Fruit fly (Drosophila melanogaster): ENCODE measurements around the gene Osi9.

Osi9 gene

DNA sequence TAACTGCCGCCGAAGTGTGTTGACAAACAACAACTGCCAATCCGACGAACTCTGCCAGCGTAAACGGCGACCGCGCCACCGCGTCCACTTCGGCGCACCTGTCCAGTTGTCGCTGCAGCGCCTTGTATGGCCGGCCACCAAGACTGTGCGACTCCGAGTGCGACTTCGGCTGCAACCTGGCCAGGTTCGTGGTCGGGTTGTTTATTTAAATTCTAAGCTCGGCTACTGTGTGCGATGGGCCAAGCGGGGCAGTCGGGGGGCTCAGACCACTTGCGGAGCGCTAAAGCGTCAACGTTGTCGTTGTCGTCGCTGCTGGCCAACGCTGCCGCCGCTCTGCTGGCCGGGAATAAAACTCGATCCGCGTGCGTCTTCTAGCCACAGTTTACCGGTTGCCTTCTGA is at the start of gene Osi9:
Osi9 (plus strand) TSS at position 375 of the 400 bp plus-strand sequence.
- TF ChIP-seq CG8478 (optimal IDR thresholded peaks at IDR 0.05), result no peak
- TF ChIP-seq CTCF (optimal IDR thresholded peaks at IDR 0.05), result no peak

DNA sequence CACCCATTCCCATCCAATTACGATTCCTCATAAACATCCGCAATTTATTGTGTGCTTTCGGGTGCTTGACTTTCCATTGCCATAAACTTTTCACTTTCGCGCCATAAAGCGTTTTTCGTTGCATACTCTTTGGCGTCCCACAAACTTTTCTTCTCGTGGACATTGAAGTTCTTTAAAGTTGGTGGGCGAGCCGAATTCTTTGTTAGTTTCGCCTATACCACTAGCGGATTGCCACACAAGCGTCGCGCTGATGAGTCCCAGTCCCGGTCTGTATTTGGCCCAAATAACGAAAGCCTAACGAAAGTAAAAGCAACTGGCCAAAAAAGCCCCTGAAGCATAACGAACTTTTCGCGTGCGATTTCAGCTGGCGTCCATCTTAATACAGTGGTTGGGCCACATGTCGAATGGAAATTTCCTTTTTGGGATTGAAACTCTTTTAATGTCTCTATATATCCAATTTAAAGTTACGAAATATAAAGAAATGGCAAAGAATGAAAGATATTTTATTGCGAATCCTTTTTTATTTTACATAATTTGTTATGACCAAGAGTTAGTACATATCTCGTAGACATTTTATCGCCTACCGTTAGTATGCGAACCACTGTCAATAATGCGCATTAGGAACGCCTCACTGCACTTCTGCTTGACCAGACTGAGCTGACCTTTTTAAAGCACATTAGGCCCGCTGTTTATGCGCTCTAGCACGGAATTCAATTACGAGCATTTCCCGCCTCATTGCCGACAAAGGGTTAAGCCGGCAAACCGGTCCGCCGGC is 49.6 kb upstream of the Osi9 start:
- TF ChIP-seq CG8478 (optimal IDR thresholded peaks at IDR 0.05), result no peak
- no peak for TF ChIP-seq CTCF (optimal IDR thresholded peaks at IDR 0.05)

dm6 chr3R:6211041-6211377 is 49.0 kb upstream of the Osi9 start:
- no peak for TF ChIP-seq CG8478 (optimal IDR thresholded peaks at IDR 0.05)

DNA sequence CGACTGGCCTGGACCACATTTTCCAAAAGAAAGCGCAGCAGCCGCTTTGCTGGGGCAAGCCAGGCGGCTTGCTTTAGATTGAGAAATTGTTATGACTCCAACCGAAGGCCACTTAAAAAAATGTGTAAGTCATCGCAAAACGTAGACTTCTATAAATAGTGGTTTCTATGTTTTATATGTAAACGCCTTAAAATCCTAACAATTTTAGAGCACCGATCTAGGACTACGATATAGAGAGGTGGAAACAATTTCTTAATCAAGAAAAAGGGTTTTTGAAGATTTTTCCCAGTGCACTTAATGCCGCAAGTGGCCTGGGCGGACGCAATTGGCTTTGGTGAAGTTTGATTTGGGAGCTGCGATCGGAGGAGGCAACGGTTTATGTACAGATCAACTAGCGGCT is 45.8 kb upstream of the Osi9 start:
- no peak for TF ChIP-seq CTCF (optimal IDR thresholded peaks at IDR 0.05)
- no peak for TF ChIP-seq CG8478 (optimal IDR thresholded peaks at IDR 0.05)

dm6 chr3R:6215053-6215882 is 44.7 kb upstream of the Osi9 start, which contains the start of gene Osi3:
Gene Osi3, plus strand, starts transcription at chr3R:6215832.
- TF ChIP-seq CG8478 (optimal IDR thresholded peaks at IDR 0.05) (no peak), CTCF (optimal IDR thresholded peaks at IDR 0.05) (no peak)

DNA sequence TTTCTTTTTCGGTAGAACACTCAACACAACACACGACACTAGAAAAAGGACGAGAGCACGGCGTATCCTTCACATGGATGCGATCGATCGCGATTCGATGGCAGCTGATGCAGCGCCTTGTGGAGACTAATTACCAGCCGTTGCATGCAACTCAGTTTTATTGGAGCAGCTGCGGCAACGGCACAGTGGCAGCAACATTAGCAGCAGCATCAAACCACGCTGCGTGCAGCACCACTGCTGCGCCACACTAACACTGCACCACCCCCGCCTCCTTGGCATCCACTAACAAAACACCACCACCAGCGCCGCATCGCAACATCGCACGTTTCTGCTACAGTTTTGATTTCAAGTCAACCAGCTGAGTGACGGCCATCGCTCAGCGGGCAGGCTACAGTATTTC is 38.3 kb upstream of the Osi9 start, which contains the start of gene Osi4:
Osi4 (minus strand) TSS at position 101 of the 400 bp plus-strand sequence.
- TF ChIP-seq CTCF (optimal IDR thresholded peaks at IDR 0.05), result no peak
- no peak for TF ChIP-seq CG8478 (optimal IDR thresholded peaks at IDR 0.05)

DNA sequence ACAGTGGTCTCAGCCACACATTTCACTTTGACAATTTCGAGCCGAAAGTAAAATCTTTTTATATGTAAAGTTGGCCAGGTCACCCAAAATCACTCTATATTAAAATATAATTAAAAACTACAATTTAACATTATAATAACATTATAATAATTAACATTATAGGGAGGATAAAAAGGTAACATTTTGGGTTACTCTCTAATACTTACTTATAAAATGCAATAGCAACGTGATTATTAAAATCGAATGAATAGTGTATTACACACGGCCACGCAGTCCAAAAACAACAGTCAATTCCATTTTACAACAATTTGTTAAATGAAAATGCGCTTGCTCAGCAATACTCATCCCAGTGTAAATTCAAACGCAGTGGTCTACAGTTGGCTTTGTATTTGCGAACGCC is 37.9 kb upstream of the Osi9 start:
- TF ChIP-seq CG8478 (optimal IDR thresholded peaks at IDR 0.05), result no peak
- TF ChIP-seq CTCF (optimal IDR thresholded peaks at IDR 0.05), result no peak

dm6 chr3R:6226156-6226555 is 33.9 kb upstream of the Osi9 start:
- TF ChIP-seq CG8478 (optimal IDR thresholded peaks at IDR 0.05) (no peak), CTCF (optimal IDR thresholded peaks at IDR 0.05) (no peak)

DNA sequence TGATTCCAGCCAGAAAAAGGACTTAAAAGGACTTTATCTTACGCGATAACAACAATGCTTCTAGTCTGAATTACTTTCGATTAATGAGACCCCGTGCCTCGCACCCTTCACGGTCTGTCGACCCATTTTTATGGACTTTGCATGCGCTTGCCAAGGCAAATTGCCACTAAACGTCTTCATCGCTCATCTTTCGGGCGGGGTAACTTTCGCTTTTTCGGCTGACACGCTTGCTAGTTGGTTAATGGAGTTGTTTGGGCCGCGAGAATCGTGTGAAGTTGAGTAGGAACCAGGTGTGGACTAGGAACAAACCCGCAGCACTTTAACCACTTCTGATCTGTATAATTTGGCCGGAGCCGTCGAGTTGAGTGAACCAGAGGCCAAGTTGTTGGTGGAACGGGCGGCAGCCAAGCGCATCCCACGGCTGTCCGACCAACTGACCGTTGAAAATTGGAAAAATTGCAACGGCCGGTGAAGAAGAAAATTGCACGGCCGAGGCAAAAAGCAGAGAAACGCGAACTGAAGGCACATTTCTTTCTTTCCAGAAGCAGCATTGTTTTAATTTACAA is 32.9 kb upstream of the Osi9 start, which contains the start of gene Osi5:
Osi5 (plus strand) TSS at position 516 of the 566 bp plus-strand sequence.
- TF ChIP-seq CG8478 (optimal IDR thresholded peaks at IDR 0.05) (no peak), CTCF (optimal IDR thresholded peaks at IDR 0.05) (no peak)

DNA sequence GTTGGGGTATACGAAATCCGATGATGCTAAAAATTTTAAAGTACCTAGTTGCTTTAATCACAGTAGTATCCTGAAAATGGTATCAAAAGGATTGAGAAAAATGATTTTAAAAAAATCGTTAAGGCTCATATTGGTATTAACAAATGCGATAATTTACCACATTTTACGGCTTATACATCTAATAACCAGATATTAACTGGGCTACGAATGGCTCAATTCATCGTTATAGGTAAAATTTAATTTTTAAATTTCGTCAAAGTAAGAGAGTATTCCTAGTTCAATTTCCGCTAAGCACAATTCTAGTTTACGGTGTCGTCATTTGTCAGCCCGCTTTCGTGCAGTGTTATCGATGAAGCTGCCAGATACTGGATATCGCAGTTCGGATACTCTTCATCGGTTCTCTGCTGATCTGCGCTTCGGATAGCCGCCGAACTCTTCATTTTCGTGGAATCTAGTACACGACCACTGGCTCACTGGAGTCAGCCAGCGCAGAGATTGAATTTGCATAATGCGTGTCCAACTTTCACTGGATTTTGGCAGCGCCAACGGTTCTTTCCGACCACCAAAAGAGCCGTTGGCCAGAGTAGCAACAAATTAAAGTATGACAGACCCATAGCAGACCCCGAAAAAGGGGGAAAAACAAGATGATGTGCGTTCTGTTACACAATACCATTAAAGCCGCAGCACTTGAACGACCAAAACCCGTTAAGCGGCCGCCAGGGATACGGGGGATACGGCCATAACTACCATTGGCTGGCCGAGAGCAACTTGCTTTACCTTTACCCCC is 30.8 kb upstream of the Osi9 start:
- TF ChIP-seq CTCF (optimal IDR thresholded peaks at IDR 0.05), result no peak
- no peak for TF ChIP-seq CG8478 (optimal IDR thresholded peaks at IDR 0.05)

- no peak for TF ChIP-seq CG8478 (optimal IDR thresholded peaks at IDR 0.05)
- TF ChIP-seq CTCF (optimal IDR thresholded peaks at IDR 0.05), result no peak
Observed at dm6 chr3R:6230298-6230697, 29.7 kb upstream of the Osi9 start.

dm6 chr3R:6231391-6231790 is 28.6 kb upstream of the Osi9 start:
- TF ChIP-seq CG8478 (optimal IDR thresholded peaks at IDR 0.05), result no peak
- TF ChIP-seq CTCF (optimal IDR thresholded peaks at IDR 0.05), result no peak

DNA sequence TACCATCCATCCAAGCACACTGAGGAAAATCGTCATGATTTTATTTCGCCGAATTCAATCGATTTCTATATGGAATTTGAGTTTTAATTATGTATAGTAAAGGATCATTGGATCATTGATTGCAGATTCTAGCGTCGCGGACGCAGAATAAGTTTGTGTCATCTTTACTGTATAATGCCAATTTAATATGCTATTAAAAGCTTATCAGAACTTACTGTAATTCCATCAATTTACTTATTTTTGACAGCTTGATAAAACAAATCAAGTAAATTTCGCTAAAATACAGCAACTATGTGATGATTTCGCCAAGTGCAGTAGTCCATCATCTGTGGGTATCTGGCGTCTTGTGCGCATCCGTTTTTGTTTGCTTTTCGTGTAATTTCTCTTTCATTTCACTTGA is 26.9 kb upstream of the Osi9 start:
- no peak for TF ChIP-seq CG8478 (optimal IDR thresholded peaks at IDR 0.05)
- TF ChIP-seq CTCF (optimal IDR thresholded peaks at IDR 0.05), result no peak

DNA sequence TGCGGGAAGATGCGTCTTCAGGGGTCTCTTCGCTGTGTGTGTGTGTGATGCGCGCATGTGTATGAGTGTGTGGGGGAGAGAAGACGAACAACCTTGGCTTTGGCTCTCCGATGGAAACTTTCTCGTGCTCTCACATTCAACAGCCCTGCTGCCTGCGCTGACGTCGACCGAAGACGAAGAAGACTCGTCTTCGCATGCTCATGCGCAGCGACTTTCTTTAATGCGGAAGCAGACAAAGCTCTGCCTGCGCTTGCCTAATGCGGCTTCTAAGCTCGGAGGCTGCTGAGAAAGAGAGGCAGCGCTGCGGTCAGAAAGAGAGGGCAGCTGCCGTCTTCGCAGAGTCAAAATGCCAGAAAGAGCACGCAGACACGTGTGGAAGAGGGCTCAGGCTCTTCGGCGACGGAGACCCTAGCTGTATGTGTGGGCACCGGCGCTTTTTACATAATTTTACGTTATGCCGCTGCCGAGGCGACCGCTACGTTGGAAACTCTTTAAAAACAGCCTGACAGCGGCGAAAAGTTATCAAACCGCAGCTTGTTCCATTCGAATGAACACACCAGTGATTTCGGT is 25.7 kb upstream of the Osi9 start, which contains the start of gene Osi6:
Osi6 (plus strand) TSS at position 520 of the 570 bp plus-strand sequence.
- TF ChIP-seq CG8478 (optimal IDR thresholded peaks at IDR 0.05) (no peak), CTCF (optimal IDR thresholded peaks at IDR 0.05) (no peak)
